Worm (Caenorhabditis elegans): Measurements from ENCODE around the gene fbxb-2.

fbxb-2 gene

ce11 chrV:19217104-19217503 is 20.0 kb downstream of the fbxb-2 start, which contains the start of gene srr-2:
Gene srr-2 (minus strand): TSS chrV:19217176.
- no peak for TF ChIP-seq lin-35 (GFP tag; optimal IDR thresholded peaks at IDR 0.05)
- no peak for TF ChIP-seq lin-54 (GFP tag; optimal IDR thresholded peaks at IDR 0.05)
- TF ChIP-seq lir-1 (GFP tag; conservative IDR thresholded peaks at IDR 0.05) = no peak
- TF ChIP-seq snpc-3.4 (tag; optimal IDR thresholded peaks at IDR 0.05) = no peak
- no peak for TF ChIP-seq F49E8.2 (tag; optimal IDR thresholded peaks at IDR 0.05; ENCODE audit: insufficient read depth)
- no peak for TF ChIP-seq F55B11.4 (tag; optimal IDR thresholded peaks at IDR 0.05; ENCODE audit: borderline replicate concordance, insufficient read depth)
- TF ChIP-seq zfh-2 (GFP tag; conservative IDR thresholded peaks at IDR 0.05) = no peak

- TF ChIP-seq attf-5 (GFP tag; optimal IDR thresholded peaks at IDR 0.05) (peak; percentile 1), F22D6.2 (tag; optimal IDR thresholded peaks at IDR 0.05) (peak; percentile 92), egrh-3 (GFP tag; IDR thresholded peaks at IDR 0.05) (no peak), ztf-18 (tag; optimal IDR thresholded peaks at IDR 0.05) (peak; percentile 82), nhr-80 (tag; optimal IDR thresholded peaks at IDR 0.05) (peak; percentile 77), chd-7 (tag; optimal IDR thresholded peaks at IDR 0.05) (no peak)
Measured at ce11 chrV:19212354-19212753, 24.8 kb downstream of the fbxb-2 start.

ce11 chrV:19211795-19212194 is 25.3 kb downstream of the fbxb-2 start, which contains the start of gene nhr-79:
Gene nhr-79 (minus strand): TSS chrV:19211895.
- TF ChIP-seq lin-26 (GFP tag; IDR thresholded peaks at IDR 0.05) = no peak
- no peak for TF ChIP-seq Y79H2A.3 (GFP tag; conservative IDR thresholded peaks at IDR 0.05)
- TF ChIP-seq rpc-1 (optimal IDR thresholded peaks at IDR 0.05) = no peak
- no peak for TF ChIP-seq rpc-1 (tag; optimal IDR thresholded peaks at IDR 0.05)
- no peak for TF ChIP-seq ceh-40 (GFP tag; IDR thresholded peaks at IDR 0.05)
- no peak for TF ChIP-seq ztf-22 (GFP tag; optimal IDR thresholded peaks at IDR 0.05)
- no peak for TF ChIP-seq ztf-3 (GFP tag; optimal IDR thresholded peaks at IDR 0.05)
- TF ChIP-seq B0019.2 (GFP tag; conservative IDR thresholded peaks at IDR 0.05) = no peak
- TF ChIP-seq ZK185.1 (tag; optimal IDR thresholded peaks at IDR 0.05; ENCODE audit: poor library complexity, severe bottlenecking) = no peak
- TF ChIP-seq C17E4.6 (GFP tag; IDR thresholded peaks at IDR 0.05) = no peak
- no peak for TF ChIP-seq mes-4 (tag; optimal IDR thresholded peaks at IDR 0.05)
- no peak for TF ChIP-seq zim-3 (tag; optimal IDR thresholded peaks at IDR 0.05)
- no peak for TF ChIP-seq pbrm-1 (GFP tag; IDR thresholded peaks at IDR 0.05)
- TF ChIP-seq D2030.7 (GFP tag; IDR thresholded peaks at IDR 0.05) = no peak
- TF ChIP-seq unc-130 (GFP tag; optimal IDR thresholded peaks at IDR 0.05) = no peak
- no peak for TF ChIP-seq F33H1.4 (GFP tag; IDR thresholded peaks at IDR 0.05)
- TF ChIP-seq bed-1 (GFP tag; IDR thresholded peaks at IDR 0.05) = no peak
- TF ChIP-seq efl-1 (GFP tag; optimal IDR thresholded peaks at IDR 0.05) = no peak
- TF ChIP-seq chd-7 (tag; optimal IDR thresholded peaks at IDR 0.05) = no peak

- TF ChIP-seq ceh-79 (tag; optimal IDR thresholded peaks at IDR 0.05) (no peak), let-607 (tag; optimal IDR thresholded peaks at IDR 0.05) (peak; percentile 42 to 71), nhr-80 (tag; optimal IDR thresholded peaks at IDR 0.05) (peak; percentile 85), snpc-3.4 (tag; optimal IDR thresholded peaks at IDR 0.05) (no peak), nhr-90 (tag; optimal IDR thresholded peaks at IDR 0.05) (no peak), cebp-2 (GFP tag; IDR thresholded peaks at IDR 0.05) (0 out of 2 replicates have a peak, but pooled peaks have one; percentile 20)
Measured at ce11 chrV:19206911-19207310, 30.2 kb downstream of the fbxb-2 start.

Data from whole organism, young adult.